Fruit fly (Drosophila melanogaster): ENCODE measurements around the gene Mical.

Mical gene

dm6 chr3R:10059952-10060351, 17.3 kb upstream of the Mical start, which contains the start of gene Npc2c:
TSS of gene Npc2c (plus strand) at chr3R:10060252.
- no peak for TF ChIP-seq CG8478 (optimal IDR thresholded peaks at IDR 0.05)
- TF ChIP-seq psq (optimal IDR thresholded peaks at IDR 0.05), result no peak
- no peak for TF ChIP-seq pan (optimal IDR thresholded peaks at IDR 0.05)
- no peak for TF ChIP-seq Dll (optimal IDR thresholded peaks at IDR 0.05)
- TF ChIP-seq usp (GFP tag; optimal IDR thresholded peaks at IDR 0.05), result no peak
- no peak for TF ChIP-seq EcR (GFP tag; optimal IDR thresholded peaks at IDR 0.05)

- TF ChIP-seq Dll (optimal IDR thresholded peaks at IDR 0.05) (no peak), psq (optimal IDR thresholded peaks at IDR 0.05) (no peak), pan (optimal IDR thresholded peaks at IDR 0.05) (no peak), CG8478 (optimal IDR thresholded peaks at IDR 0.05) (no peak), EcR (GFP tag; optimal IDR thresholded peaks at IDR 0.05) (no peak), usp (GFP tag; optimal IDR thresholded peaks at IDR 0.05) (no peak)
These were observed 16.7 kb upstream of the Mical start for dm6 chr3R:10059358-10059757.

- TF ChIP-seq pan (optimal IDR thresholded peaks at IDR 0.05) (no peak), CG8478 (optimal IDR thresholded peaks at IDR 0.05) (no peak), EcR (GFP tag; optimal IDR thresholded peaks at IDR 0.05) (no peak), usp (GFP tag; optimal IDR thresholded peaks at IDR 0.05) (no peak), psq (optimal IDR thresholded peaks at IDR 0.05) (no peak), Dll (optimal IDR thresholded peaks at IDR 0.05) (no peak)
These were observed 14.0 kb upstream of the Mical start for dm6 chr3R:10056647-10057046.

dm6 chr3R:10055951-10056350, 13.3 kb upstream of the Mical start, which contains the start of gene Npc2d:
TSS of gene Npc2d (minus strand) at chr3R:10056083.
- no peak for TF ChIP-seq pan (optimal IDR thresholded peaks at IDR 0.05)
- TF ChIP-seq usp (GFP tag; optimal IDR thresholded peaks at IDR 0.05), result no peak
- no peak for TF ChIP-seq EcR (GFP tag; optimal IDR thresholded peaks at IDR 0.05)
- no peak for TF ChIP-seq CG8478 (optimal IDR thresholded peaks at IDR 0.05)
- TF ChIP-seq psq (optimal IDR thresholded peaks at IDR 0.05), result no peak
- TF ChIP-seq Dll (optimal IDR thresholded peaks at IDR 0.05), result no peak

- TF ChIP-seq Dll (optimal IDR thresholded peaks at IDR 0.05) (no peak), CG8478 (optimal IDR thresholded peaks at IDR 0.05) (no peak), psq (optimal IDR thresholded peaks at IDR 0.05) (no peak), pan (optimal IDR thresholded peaks at IDR 0.05) (no peak), usp (GFP tag; optimal IDR thresholded peaks at IDR 0.05) (no peak), EcR (GFP tag; optimal IDR thresholded peaks at IDR 0.05) (no peak)
These were observed 12.3 kb upstream of the Mical start for dm6 chr3R:10055004-10055403.

- no peak for TF ChIP-seq EcR (GFP tag; optimal IDR thresholded peaks at IDR 0.05)
- TF ChIP-seq pan (optimal IDR thresholded peaks at IDR 0.05), result no peak
These were observed 11.7 kb upstream of the Mical start for dm6 chr3R:10054278-10054975.

dm6 chr3R:10053559-10053958, 10.9 kb upstream of the Mical start:
- TF ChIP-seq EcR (GFP tag; optimal IDR thresholded peaks at IDR 0.05) (no peak), CG8478 (optimal IDR thresholded peaks at IDR 0.05) (no peak), usp (GFP tag; optimal IDR thresholded peaks at IDR 0.05) (no peak), pan (optimal IDR thresholded peaks at IDR 0.05) (no peak), Dll (optimal IDR thresholded peaks at IDR 0.05) (no peak)

dm6 chr3R:10052695-10053382, 10.1 kb upstream of the Mical start, which contains the start of the genes Fancl and Npc2e:
TSS of gene Fancl (minus strand) at chr3R:10052869.
TSS of gene Npc2e (plus strand) at chr3R:10053332.
- TF ChIP-seq CG8478 (optimal IDR thresholded peaks at IDR 0.05) (no peak), usp (GFP tag; optimal IDR thresholded peaks at IDR 0.05) (no peak), Dll (optimal IDR thresholded peaks at IDR 0.05) (no peak), pan (optimal IDR thresholded peaks at IDR 0.05) (no peak), EcR (GFP tag; optimal IDR thresholded peaks at IDR 0.05) (no peak), psq (optimal IDR thresholded peaks at IDR 0.05) (no peak)

dm6 chr3R:10048842-10049527, 6.3 kb upstream of the Mical start, which contains the start of gene ohgt:
TSS of gene ohgt (plus strand) at chr3R:10049199.
- TF ChIP-seq CG8478 (optimal IDR thresholded peaks at IDR 0.05) (no peak), pan (optimal IDR thresholded peaks at IDR 0.05) (no peak), psq (optimal IDR thresholded peaks at IDR 0.05) (no peak), usp (GFP tag; optimal IDR thresholded peaks at IDR 0.05) (no peak)

dm6 chr3R:10048775-10048841, 5.9 kb upstream of the Mical start, which contains the start of gene CG12811:
TSS of gene CG12811 (minus strand) at chr3R:10048797.
- no peak for TF ChIP-seq EcR (GFP tag; optimal IDR thresholded peaks at IDR 0.05)
- TF ChIP-seq psq (optimal IDR thresholded peaks at IDR 0.05), result no peak
- TF ChIP-seq usp (GFP tag; optimal IDR thresholded peaks at IDR 0.05), result no peak
- TF ChIP-seq CG8478 (optimal IDR thresholded peaks at IDR 0.05), result no peak
- TF ChIP-seq pan (optimal IDR thresholded peaks at IDR 0.05), result no peak
- TF ChIP-seq Dll (optimal IDR thresholded peaks at IDR 0.05), result no peak

dm6 chr3R:10048035-10048774, 5.5 kb upstream of the Mical start:
- TF ChIP-seq usp (GFP tag; optimal IDR thresholded peaks at IDR 0.05), result no peak
- no peak for TF ChIP-seq pan (optimal IDR thresholded peaks at IDR 0.05)
- no peak for TF ChIP-seq CG8478 (optimal IDR thresholded peaks at IDR 0.05)

dm6 chr3R:10045343-10045742, 2.6 kb upstream of the Mical start, which contains the start of the genes CG11722 and mtTFB2:
TSS of gene CG11722 (minus strand) at chr3R:10045542.
TSS of gene mtTFB2 (plus strand) at chr3R:10045574.
- TF ChIP-seq psq (optimal IDR thresholded peaks at IDR 0.05), result no peak
- no peak for TF ChIP-seq pan (optimal IDR thresholded peaks at IDR 0.05)
- no peak for TF ChIP-seq EcR (GFP tag; optimal IDR thresholded peaks at IDR 0.05)
- TF ChIP-seq CG8478 (optimal IDR thresholded peaks at IDR 0.05), result no peak
- no peak for TF ChIP-seq usp (GFP tag; optimal IDR thresholded peaks at IDR 0.05)
- TF ChIP-seq Dll (optimal IDR thresholded peaks at IDR 0.05), result no peak

All from whole organism.